Fruit fly (Drosophila melanogaster): Measurements from ENCODE around the gene CG31268.

DNA sequence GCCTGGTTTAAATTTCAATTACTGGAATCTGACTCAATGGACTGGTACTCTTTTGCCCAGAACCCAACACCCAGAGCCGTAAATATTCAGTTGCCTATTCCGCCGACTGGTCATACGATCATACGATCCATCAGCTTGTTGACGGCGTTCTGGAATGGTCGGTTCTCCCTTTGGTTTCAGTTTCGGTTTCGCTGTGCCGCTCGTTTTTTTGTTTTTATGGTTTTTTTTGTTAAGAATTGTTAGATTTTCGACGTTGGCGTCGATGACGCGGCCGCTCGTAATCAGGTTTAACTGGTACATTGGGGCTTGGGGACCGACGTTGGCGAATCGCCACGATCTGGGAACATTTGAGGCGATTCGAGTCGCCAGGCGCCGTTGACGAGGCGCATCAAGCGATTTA lies 31.1 kb downstream of the CG31268 start:
- TF ChIP-seq Sp1 (GFP tag; optimal IDR thresholded peaks at IDR 0.05) (no peak), h (GFP tag; optimal IDR thresholded peaks at IDR 0.05) (no peak)

Data from whole organism, wandering third instar larva.